Worm (Caenorhabditis elegans) whole organism, L1 larva: ENCODE results near the gene ubc-21.

ENCODE experiments used
- ceh-82 ChIP-seq, 3 experiments: fragments of 150-350 bp in 1 of 3; sonication (generic microtip) in 2 of 3; optimal IDR thresholded peaks; 2 replicates each; lab custom pipeline; 2014 to 2017; ENCODE audit warnings: missing biosample characterization in 3 of 3, missing genetic modification characterization in 3 of 3
- dpl-1 ChIP-seq, 3 experiments: fragments of 150-350 bp in 2 of 3; sonication (generic microtip) in 1 of 3; optimal IDR thresholded peaks; 2 replicates each; lab custom pipeline; 2014 to 2017; ENCODE audit warnings: missing biosample characterization in 3 of 3, missing genetic modification characterization in 3 of 3, missing genetic modification reagents in 3 of 3
- fkh-10 ChIP-seq: sonication (generic microtip); optimal IDR thresholded peaks from 2 replicates; lab custom pipeline; 2017; ENCODE audit warnings: missing biosample characterization, missing genetic modification reagents, missing genetic modification characterization
- grh-1 ChIP-seq: fragments of 200-800 bp; sonication (Bioruptor generic); IDR thresholded peaks from 2 replicates; pipeline ENCODE4 v1.3.6; 2022; ENCODE audit warnings: missing genetic modification reagents, missing genetic modification characterization, missing compliant biosample characterization
- mef-2 ChIP-seq: fragments of 150-350 bp; optimal IDR thresholded peaks from 2 replicates; lab custom pipeline; 2014; ENCODE audit warnings: missing biosample characterization, missing genetic modification characterization
- nhr-237 ChIP-seq: fragments of 150-350 bp; optimal IDR thresholded peaks from 2 replicates; lab custom pipeline; 2014; ENCODE audit warnings: missing biosample characterization, missing genetic modification characterization
- nhr-28 ChIP-seq: fragments of 150-350 bp; optimal IDR thresholded peaks from 2 replicates; lab custom pipeline; 2014; ENCODE audit warnings: missing biosample characterization, missing genetic modification characterization
- nhr-76 ChIP-seq: sonication (generic microtip); optimal IDR thresholded peaks from 2 replicates; lab custom pipeline; 2017; ENCODE audit warnings: missing biosample characterization, missing genetic modification characterization
- nhr-90 ChIP-seq: sonication (generic microtip); optimal IDR thresholded peaks from 2 replicates; lab custom pipeline; 2016; ENCODE audit warnings: mild to moderate bottlenecking, missing genetic modification characterization, missing compliant biosample characterization; ENCODE audit not compliant: poor library complexity
- sptf-1 ChIP-seq: fragments of 150-350 bp; optimal IDR thresholded peaks from 2 replicates; lab custom pipeline; 2014; ENCODE audit warnings: missing biosample characterization, missing genetic modification characterization
- sup-37 ChIP-seq: fragments of 200-800 bp; sonication (Bioruptor generic); optimal IDR thresholded peaks from 2 replicates; lab custom pipeline; 2018; ENCODE audit warnings: mild to moderate bottlenecking, missing genetic modification characterization, missing compliant biosample characterization
- unc-130 ChIP-seq: fragments of 150-350 bp; optimal IDR thresholded peaks from 2 replicates; lab custom pipeline; 2017; ENCODE audit warnings: missing biosample characterization, missing genetic modification characterization, inconsistent platforms
- unc-86 ChIP-seq: sonication (generic microtip); optimal IDR thresholded peaks from 2 replicates; lab custom pipeline; 2016; ENCODE audit warnings: missing genetic modification characterization, missing compliant biosample characterization

DNA sequence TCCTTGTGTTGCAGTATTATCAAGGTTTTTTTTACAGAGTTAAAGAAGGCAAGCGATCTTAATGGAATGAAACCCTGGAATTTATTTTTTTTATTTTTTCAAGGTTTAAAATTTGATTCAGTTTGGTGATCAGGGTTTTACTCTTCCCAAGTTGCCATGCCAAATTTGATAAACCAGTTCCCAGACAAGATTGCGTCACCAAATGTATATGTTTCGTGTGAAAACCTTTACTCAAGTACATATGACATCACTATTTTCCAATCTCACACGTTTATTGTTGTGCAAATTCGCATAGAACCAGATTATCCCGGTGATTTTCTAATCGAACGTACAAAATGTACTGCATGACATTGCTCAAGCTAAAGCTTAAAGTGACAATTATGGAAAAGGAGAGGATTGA is 9.3 kb downstream of the ubc-21 start:
- TF ChIP-seq nhr-237 (tag; lab: Kevin White, UChicago) (no peak), fkh-10 (GFP tag; lab: Kevin White, UChicago) (no peak), sptf-1 (tag; lab: Kevin White, UChicago) (no peak), sup-37 (GFP tag; lab: Kevin White, UChicago) (no peak), nhr-76 (tag; lab: Kevin White, UChicago) (no peak), nhr-28 (tag; lab: Kevin White, UChicago) (no peak), dpl-1 (GFP tag; optimal IDR thresholded peaks at IDR 0.05; lab: Kevin White, UChicago) (no peak), unc-86 (tag; lab: Kevin White, UChicago) (no peak), mef-2 (tag; lab: Kevin White, UChicago) (no peak), unc-130 (tag; lab: Kevin White, UChicago) (no peak), ceh-82 (tag; optimal IDR thresholded peaks at IDR 0.05; lab: Kevin White, UChicago) (no peak), nhr-90 (tag; lab: Kevin White, UChicago) (no peak), grh-1 (GFP tag; lab: Robert Waterston, UW) (no peak)
